Fruit fly (Drosophila melanogaster): ENCODE data around the gene Aldh7A1.
A peak's percentile ranks its signal among the peaks of the same experiment; 100 is the strongest.

The Aldh7A1 gene

DNA sequence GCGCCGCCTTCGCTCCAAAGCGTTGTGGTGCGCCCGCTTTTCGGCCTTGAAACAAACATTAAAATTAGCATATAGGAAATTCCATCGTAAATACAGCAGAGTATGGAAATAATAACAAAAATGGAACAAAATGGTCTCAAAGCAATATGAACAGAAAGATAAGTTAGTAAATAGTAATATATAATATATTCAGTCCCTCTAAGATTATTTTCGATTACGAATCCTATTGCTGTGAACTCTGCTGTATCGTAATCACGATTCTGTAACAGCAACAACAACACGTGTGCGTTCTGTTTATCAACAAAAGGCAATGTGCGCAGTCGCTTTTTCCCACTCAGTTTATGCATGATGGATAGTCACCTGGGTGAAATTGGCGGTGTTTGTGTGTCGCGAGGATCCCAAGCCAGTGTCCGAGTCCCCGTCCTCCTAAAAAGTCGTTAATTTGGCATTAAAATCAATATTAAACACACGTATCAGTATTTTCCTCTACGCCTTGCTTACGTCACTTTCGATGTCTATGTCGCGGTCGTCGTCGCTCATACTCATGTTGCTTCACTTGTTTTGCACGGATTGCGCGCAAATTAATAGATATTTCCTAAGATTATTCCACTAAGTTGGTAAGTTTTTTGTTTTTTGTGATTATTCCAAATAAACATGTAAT is 5.1 kb downstream of the Aldh7A1 start, which contains the start of the genes CG42374 and Mettl5 (continued):
- TF ChIP-seq pzg (GFP tag; optimal IDR thresholded peaks at IDR 0.05), result no peak
- TF ChIP-seq lilli (GFP tag; optimal IDR thresholded peaks at IDR 0.05), result peak; percentile 13
- peak; percentile 76 for TF ChIP-seq Drgx (GFP tag; IDR thresholded peaks at IDR 0.05)
- TF ChIP-seq CG31365 (tag; optimal IDR thresholded peaks at IDR 0.05), result no peak
- peak; percentile 63 for TF ChIP-seq MTF-1 (GFP tag; optimal IDR thresholded peaks at IDR 0.05; ENCODE audit: borderline replicate concordance)
- no peak for TF ChIP-seq fd3F (GFP tag; optimal IDR thresholded peaks at IDR 0.05)
- no peak for TF ChIP-seq fu2 (GFP tag; optimal IDR thresholded peaks at IDR 0.05)
- peak; percentile 46 for TF ChIP-seq CG1603 (tag; optimal IDR thresholded peaks at IDR 0.05)
- TF ChIP-seq CG33557 (GFP tag; optimal IDR thresholded peaks at IDR 0.05), result no peak
- peak; percentile 31 for TF ChIP-seq Ssrp (tag; optimal IDR thresholded peaks at IDR 0.05)
- TF ChIP-seq CG11398 (GFP tag; optimal IDR thresholded peaks at IDR 0.05), result no peak
- TF ChIP-seq CG11085 (GFP tag; IDR thresholded peaks at IDR 0.05), result no peak
- peak; percentile 38 for TF ChIP-seq scrt (GFP tag; optimal IDR thresholded peaks at IDR 0.05)
- no peak for TF ChIP-seq dimm (GFP tag; IDR thresholded peaks at IDR 0.05)
- TF ChIP-seq amos (GFP tag; IDR thresholded peaks at IDR 0.05; ENCODE audit: partially characterized antibody), result no peak
- no peak for TF ChIP-seq abd-A (tag; optimal IDR thresholded peaks at IDR 0.05)
- no peak for TF ChIP-seq tin (GFP tag; optimal IDR thresholded peaks at IDR 0.05)
- TF ChIP-seq Ada2b (GFP tag; IDR thresholded peaks at IDR 0.05), result peak; percentile 22; the same call in 1 of the 2 replicates
- TF ChIP-seq lov (optimal IDR thresholded peaks at IDR 0.05), result no peak
- TF ChIP-seq lov (GFP tag; IDR thresholded peaks at IDR 0.05), result no peak
- TF ChIP-seq sens (GFP tag), result peak; percentile 61
- no peak for TF ChIP-seq CTCF (GFP tag; optimal IDR thresholded peaks at IDR 0.05)
- TF ChIP-seq CG3838 (GFP tag; optimal IDR thresholded peaks at IDR 0.05), result no peak
- peak; percentile 35 for TF ChIP-seq CG6813 (GFP tag; optimal IDR thresholded peaks at IDR 0.05)
- no peak for TF ChIP-seq CG5245 (GFP tag; optimal IDR thresholded peaks at IDR 0.05)
- TF ChIP-seq az2 (GFP tag; optimal IDR thresholded peaks at IDR 0.05), result peak; percentile 44
- TF ChIP-seq CG11695 (GFP tag; IDR thresholded peaks at IDR 0.05), result peak; percentile 83
- no peak for TF ChIP-seq Antp (GFP tag; optimal IDR thresholded peaks at IDR 0.05)
- TF ChIP-seq Fer2 (tag; optimal IDR thresholded peaks at IDR 0.05), result no peak
- no peak for TF ChIP-seq sisA (GFP tag; IDR thresholded peaks at IDR 0.05)
- TF ChIP-seq onecut (GFP tag; IDR thresholded peaks at IDR 0.05), result 0 out of 2 replicates have a peak, but pooled peaks have one; percentile 4
- TF ChIP-seq CG3726 (GFP tag; IDR thresholded peaks at IDR 0.05), result peak; percentile 21; the same call in 1 of the 3 replicates
- TF ChIP-seq nom (GFP tag; optimal IDR thresholded peaks at IDR 0.05), result no peak
- TF ChIP-seq Bteb2 (GFP tag; optimal IDR thresholded peaks at IDR 0.05), result no peak
- no peak for TF ChIP-seq slou (GFP tag; optimal IDR thresholded peaks at IDR 0.05)
- no peak for TF ChIP-seq Abd-B (GFP tag; optimal IDR thresholded peaks at IDR 0.05)
- peak in 1 of 2 experiments; percentile 62 for TF ChIP-seq bsh (GFP tag; optimal IDR thresholded peaks at IDR 0.05)
- TF ChIP-seq Dp (GFP tag; optimal IDR thresholded peaks at IDR 0.05), result no peak
- no peak for TF ChIP-seq Mrtf (GFP tag; IDR thresholded peaks at IDR 0.05)
- TF ChIP-seq crp (GFP tag; optimal IDR thresholded peaks at IDR 0.05), result no peak
- no peak for TF ChIP-seq CG14710 (tag; optimal IDR thresholded peaks at IDR 0.05)
- TF ChIP-seq ERR (GFP tag; optimal IDR thresholded peaks at IDR 0.05), result no peak
- TF ChIP-seq CG1792 (GFP tag; optimal IDR thresholded peaks at IDR 0.05), result no peak
- no peak for TF ChIP-seq Sin3A (optimal IDR thresholded peaks at IDR 0.05)
- TF ChIP-seq D19B (GFP tag; optimal IDR thresholded peaks at IDR 0.05), result no peak
- TF ChIP-seq vnd (GFP tag; IDR thresholded peaks at IDR 0.05; ENCODE audit: partially characterized antibody), result no peak
- peak; percentile 53 for TF ChIP-seq CG11504 (tag; optimal IDR thresholded peaks at IDR 0.05)
- TF ChIP-seq CG6765 (GFP tag; optimal IDR thresholded peaks at IDR 0.05), result peak; percentile 29
- peak; percentile 48; the same call in 1 of the 3 replicates for TF ChIP-seq tgo (GFP tag; IDR thresholded peaks at IDR 0.05)
- peak; percentile 52 for TF ChIP-seq Oli (tag; optimal IDR thresholded peaks at IDR 0.05)
- no peak for TF ChIP-seq CG15696 (tag; optimal IDR thresholded peaks at IDR 0.05)

Measured in whole organism, embryonic.